Worm (Caenorhabditis elegans) whole organism, midembryonic: Measurements from ENCODE around the gene C25A8.5.

Source experiments
- cog-1 ChIP-seq: sonication (generic microtip); optimal IDR thresholded peaks from 2 replicates; lab custom pipeline; 2016; ENCODE audit warnings: missing genetic modification characterization, missing compliant biosample characterization
- flt-1 ChIP-seq: fragments of 200-800 bp; sonication (Bioruptor generic); IDR thresholded peaks from 2 replicates; pipeline ENCODE4 v1.3.6; 2022; ENCODE audit warnings: missing genetic modification characterization, missing compliant biosample characterization
- klf-2 ChIP-seq: fragments of 200-800 bp; sonication (Bioruptor generic); conservative IDR thresholded peaks from 2 replicates; pipeline ENCODE4 v1.3.6; 2022; ENCODE audit warnings: missing genetic modification reagents, missing genetic modification characterization, missing compliant biosample characterization
- med-1 ChIP-seq: sonication (generic microtip); optimal IDR thresholded peaks from 2 replicates; lab custom pipeline; 2017; ENCODE audit warnings: missing genetic modification characterization, mild to moderate bottlenecking, missing compliant biosample characterization, antibody characterized with exemption, missing genetic modification reagents; ENCODE audit not compliant: insufficient read depth
- ref-1 ChIP-seq: fragments of 200-800 bp; sonication (Bioruptor generic); conservative IDR thresholded peaks from 2 replicates; pipeline ENCODE4 v1.3.6; 2022; ENCODE audit warnings: missing genetic modification reagents, missing genetic modification characterization, missing compliant biosample characterization
- ztf-23 ChIP-seq: fragments of 200-800 bp; sonication (Bioruptor generic); IDR thresholded peaks from 2 replicates; pipeline ENCODE4 v1.3.6; 2022; ENCODE audit warnings: missing genetic modification reagents, missing genetic modification characterization, missing compliant biosample characterization

ce11 chrIV:7012214-7012613 is 12.9 kb downstream of the C25A8.5 start:
- TF ChIP-seq klf-2 (GFP tag; lab: Robert Waterston, UW), result no peak
- TF ChIP-seq cog-1, result no peak
- TF ChIP-seq flt-1 (GFP tag; lab: Robert Waterston, UW), result no peak
- TF ChIP-seq med-1 (GFP tag; lab: Kevin White, UChicago), result no peak
- TF ChIP-seq ref-1 (GFP tag; lab: Robert Waterston, UW), result no peak
- no peak for TF ChIP-seq ztf-23 (GFP tag; lab: Robert Waterston, UW)
